Worm (Caenorhabditis elegans) whole organism, late embryonic: Measurements from ENCODE around the gene B0478.3.

Experiments
- nhr-11 ChIP-seq: fragments of 150-350 bp; optimal IDR thresholded peaks from 2 replicates; lab custom pipeline; 2014; ENCODE audit warnings: missing biosample characterization, missing genetic modification characterization
- sdc-2 ChIP-seq: sonication (generic microtip); optimal IDR thresholded peaks from 2 replicates; lab custom pipeline; 2016; ENCODE audit warnings: missing genotype, missing genetic modification characterization, missing compliant biosample characterization

DNA sequence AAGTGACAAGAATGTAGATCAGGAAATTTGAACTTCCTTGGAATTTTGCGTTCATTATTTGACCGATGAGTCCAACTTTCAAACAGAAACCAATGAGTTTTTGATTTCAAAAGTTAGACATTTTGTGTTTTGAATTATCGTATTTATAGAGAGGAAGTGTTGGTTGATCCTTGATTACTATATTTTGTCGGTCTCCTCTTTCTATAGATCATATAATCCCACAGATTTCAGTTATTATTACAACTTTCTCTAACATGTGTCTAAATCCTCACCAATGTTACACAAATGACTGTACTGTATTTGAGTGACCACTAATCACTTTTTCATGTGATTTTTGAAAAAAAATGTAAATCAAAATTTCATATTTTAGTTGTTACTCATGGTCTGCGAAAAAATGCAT, at the start of gene B0478.3:
- no peak for TF ChIP-seq sdc-2 (tag; lab: Kevin White, UChicago)
- no peak for TF ChIP-seq nhr-11 (tag; lab: Kevin White, UChicago)
